Worm (Caenorhabditis elegans): ENCODE results near the gene eps-8.

DNA sequence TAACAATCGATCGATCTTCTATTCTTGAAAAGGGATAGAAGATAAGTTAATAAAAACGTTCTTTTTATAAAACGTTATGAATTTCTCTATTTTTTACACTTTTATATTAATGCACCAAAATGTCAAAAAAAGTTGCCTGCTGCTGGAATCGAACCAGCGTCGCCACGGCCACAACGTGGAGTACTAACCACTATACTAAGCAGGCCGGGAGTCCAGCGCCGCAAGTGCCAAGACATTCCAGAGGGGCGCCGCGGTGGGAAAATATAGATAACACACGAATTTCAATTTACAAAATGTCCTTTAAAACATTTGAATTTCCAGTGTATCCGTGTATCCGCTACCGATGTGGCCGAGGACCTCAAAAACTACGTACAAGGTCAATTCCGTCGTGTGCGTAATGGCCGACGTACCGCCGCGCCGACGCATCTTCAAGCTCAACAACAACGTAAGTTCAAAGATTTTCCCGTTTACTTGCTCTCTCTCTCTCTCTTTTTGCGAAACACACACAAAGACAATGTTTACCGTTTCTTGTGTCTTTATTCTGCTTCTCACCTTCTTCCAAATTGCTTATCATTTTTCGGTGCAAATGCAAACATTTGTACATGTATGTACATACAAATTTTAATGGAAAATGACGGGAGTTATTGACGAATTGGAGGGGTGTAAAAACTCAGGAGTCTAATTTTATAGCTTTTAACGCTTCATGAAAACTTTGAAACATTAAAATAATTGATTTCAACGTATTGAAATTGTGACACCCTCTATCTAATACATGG is 9.8 kb downstream of the eps-8 start:
- no peak for TF ChIP-seq ztf-4 (tag; optimal IDR thresholded peaks at IDR 0.05)
- no peak for TF ChIP-seq nhr-76 (tag; optimal IDR thresholded peaks at IDR 0.05)
- peak; percentile 42 for TF ChIP-seq pqm-1 (tag; optimal IDR thresholded peaks at IDR 0.05)
- TF ChIP-seq nhr-11 (tag; optimal IDR thresholded peaks at IDR 0.05): no peak
- TF ChIP-seq egl-27 (tag; optimal IDR thresholded peaks at IDR 0.05): no peak

Measured in whole organism, L3 larva.